Worm (Caenorhabditis elegans) whole organism, L1 larva: Measurements from ENCODE around the gene F26C11.4.
A peak's percentile ranks its signal among the peaks of the same experiment; 100 is the strongest.

ENCODE experiments used
- aly-2 ChIP-seq: fragments of 150-350 bp; optimal IDR thresholded peaks from 2 replicates; lab custom pipeline; 2014; ENCODE audit warnings: missing biosample characterization, missing genetic modification characterization
- lin-39 ChIP-seq: fragments of 150-350 bp; optimal IDR thresholded peaks from 2 replicates; lab custom pipeline; 2014; ENCODE audit warnings: missing biosample characterization, missing genetic modification reagents, missing genetic modification characterization
- lir-3 ChIP-seq: sonication (generic microtip); optimal IDR thresholded peaks from 2 replicates; lab custom pipeline; 2016; ENCODE audit warnings: mild to moderate bottlenecking, missing genetic modification characterization, moderate library complexity, missing compliant biosample characterization; ENCODE audit not compliant: poor library complexity
- lsy-2 ChIP-seq, 2 experiments: fragments of 150-350 bp; optimal IDR thresholded peaks; 2 replicates each; lab custom pipeline; 2014; ENCODE audit warnings: missing biosample characterization in 2 of 2, missing genetic modification characterization in 2 of 2
- mdl-1 ChIP-seq, 2 experiments: fragments of 150-350 bp; optimal IDR thresholded peaks; 2 replicates each; lab custom pipeline; 2014 to 2017; ENCODE audit warnings: missing biosample characterization in 2 of 2, missing genetic modification characterization in 2 of 2, inconsistent platforms in 1 of 2
- nhr-237 ChIP-seq: fragments of 150-350 bp; optimal IDR thresholded peaks from 2 replicates; lab custom pipeline; 2014; ENCODE audit warnings: missing biosample characterization, missing genetic modification characterization
- nhr-77 ChIP-seq: fragments of 150-350 bp; optimal IDR thresholded peaks from 2 replicates; lab custom pipeline; 2014; ENCODE audit warnings: missing biosample characterization, missing genetic modification characterization
- rnt-1 ChIP-seq: sonication (generic microtip); optimal IDR thresholded peaks from 2 replicates; lab custom pipeline; 2016; ENCODE audit warnings: mild to moderate bottlenecking, missing genetic modification characterization, moderate library complexity, missing compliant biosample characterization
- skn-1 ChIP-seq: fragments of 150-350 bp; optimal IDR thresholded peaks from 2 replicates; lab custom pipeline; 2014; ENCODE audit warnings: missing biosample characterization, missing genetic modification characterization
- snu-23 ChIP-seq: sonication (generic microtip); optimal IDR thresholded peaks from 2 replicates; lab custom pipeline; 2016; ENCODE audit warnings: missing genetic modification characterization, missing compliant biosample characterization
- sptf-1 ChIP-seq: fragments of 150-350 bp; optimal IDR thresholded peaks from 2 replicates; lab custom pipeline; 2014; ENCODE audit warnings: missing biosample characterization, missing genetic modification characterization
- tbx-2 ChIP-seq: sonication (generic microtip); optimal IDR thresholded peaks from 2 replicates; lab custom pipeline; 2016; ENCODE audit warnings: missing genetic modification characterization, missing compliant biosample characterization
- vab-15 ChIP-seq: sonication (generic microtip); optimal IDR thresholded peaks from 2 replicates; lab custom pipeline; 2017; ENCODE audit warnings: missing genotype, mild to moderate bottlenecking, missing genetic modification characterization, missing compliant biosample characterization
- ztf-11 ChIP-seq, 2 experiments: sonication (generic microtip); optimal IDR thresholded peaks; 2 replicates each; lab custom pipeline; 2016 to 2017; ENCODE audit warnings: missing genetic modification characterization in 2 of 2, missing biosample characterization in 1 of 2, missing compliant biosample characterization in 1 of 2

DNA sequence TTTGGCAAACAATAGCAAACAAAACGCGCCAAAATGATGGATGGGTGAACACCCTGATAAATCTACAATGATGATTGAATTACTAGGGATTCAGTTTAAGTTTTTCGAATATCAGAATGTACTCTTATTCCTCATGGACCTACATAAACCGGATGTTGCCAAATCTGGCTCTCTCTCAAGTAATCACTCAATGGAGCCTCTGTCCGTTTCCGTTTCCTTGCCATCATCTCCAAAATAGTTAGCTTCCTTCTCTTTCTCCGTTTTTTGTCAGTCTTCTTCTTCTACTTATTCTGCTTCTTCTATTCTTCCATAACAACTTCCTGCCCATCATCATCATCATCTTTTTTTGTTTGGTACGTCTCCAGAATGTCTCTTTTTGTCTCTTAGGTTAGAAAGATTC, 49.2 kb upstream of the F26C11.4 start:
- TF ChIP-seq snu-23 (GFP tag; lab: Kevin White, UChicago) = no peak
- TF ChIP-seq mdl-1 (tag; optimal IDR thresholded peaks at IDR 0.05; lab: Kevin White, UChicago) = no peak
- no peak for TF ChIP-seq lsy-2 (tag; optimal IDR thresholded peaks at IDR 0.05; lab: Kevin White, UChicago)
- no peak for TF ChIP-seq lir-3 (tag; lab: Kevin White, UChicago)
- no peak for TF ChIP-seq vab-15
- peak; percentile 37 for TF ChIP-seq tbx-2 (tag; lab: Kevin White, UChicago)
- TF ChIP-seq nhr-77 (tag; lab: Kevin White, UChicago) = no peak
- no peak for TF ChIP-seq rnt-1 (tag; lab: Kevin White, UChicago)
- TF ChIP-seq skn-1 (tag; lab: Kevin White, UChicago) = no peak
- TF ChIP-seq ztf-11 (tag; optimal IDR thresholded peaks at IDR 0.05; lab: Kevin White, UChicago) = no peak
- TF ChIP-seq nhr-237 (tag; lab: Kevin White, UChicago) = no peak
- no peak for TF ChIP-seq sptf-1 (tag; lab: Kevin White, UChicago)
- TF ChIP-seq lin-39 = no peak
- TF ChIP-seq aly-2 = no peak
